Fruit fly (Drosophila melanogaster): ENCODE data around the gene CG32354.

DNA sequence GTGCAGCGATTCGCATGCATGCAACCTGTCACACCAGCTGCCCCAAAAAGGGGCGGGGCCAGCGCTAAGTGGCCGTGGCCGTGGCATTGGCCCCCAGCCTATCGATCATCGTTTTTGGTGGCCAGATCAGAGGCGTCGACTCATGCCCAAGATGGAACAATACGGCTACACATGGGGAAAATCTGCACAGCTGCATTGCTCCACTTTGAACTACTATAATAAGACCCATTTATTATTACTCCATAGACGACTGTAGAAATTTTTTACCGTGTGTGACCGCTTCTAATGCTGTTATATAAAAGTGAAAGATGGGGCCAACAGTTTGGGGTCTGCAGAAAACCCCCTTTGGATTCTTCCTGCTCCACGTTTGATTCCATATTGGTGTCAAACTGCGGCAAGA is 38.0 kb downstream of the CG32354 start:
- TF ChIP-seq insv (optimal IDR thresholded peaks at IDR 0.05) = no peak
- no peak for TF ChIP-seq Myc (optimal IDR thresholded peaks at IDR 0.05)
- TF ChIP-seq ttk (optimal IDR thresholded peaks at IDR 0.05) = no peak
- TF ChIP-seq psq (optimal IDR thresholded peaks at IDR 0.05) = no peak
